Worm (Caenorhabditis elegans): ENCODE measurements around the gene F09G2.1.
A peak's percentile ranks its signal among the peaks of the same experiment; 100 is the strongest.

Gene F09G2.1

DNA sequence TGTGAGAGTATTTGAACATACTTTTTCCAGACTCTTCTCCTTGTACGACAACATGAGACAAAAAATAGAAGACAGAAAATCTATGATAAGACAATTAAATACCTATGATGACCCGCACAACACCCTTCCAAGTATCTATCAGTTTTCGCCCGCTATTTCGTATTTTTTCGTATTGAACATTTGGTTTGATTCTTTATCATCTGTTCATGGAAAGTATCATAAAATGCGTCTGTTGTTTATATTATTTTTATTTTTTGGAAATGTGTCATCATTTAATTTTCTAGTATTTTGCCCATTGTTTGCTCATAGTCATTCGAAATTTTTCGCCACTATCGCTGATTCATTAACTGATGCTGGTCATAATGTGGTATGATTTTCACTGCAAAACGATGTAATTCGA is 42.9 kb upstream of the F09G2.1 start, which contains the start of gene ugt-39:
TSS of gene ugt-39 (plus strand) at position 54 of the 400 bp plus-strand sequence.
- no peak for TF ChIP-seq nhr-27 (tag; optimal IDR thresholded peaks at IDR 0.05)
- TF ChIP-seq hmg-20 (GFP tag; IDR thresholded peaks at IDR 0.05), result no peak
- peak; percentile 14 for TF ChIP-seq unc-62 (GFP tag; optimal IDR thresholded peaks at IDR 0.05)
- TF ChIP-seq hlh-26 (GFP tag; conservative IDR thresholded peaks at IDR 0.05), result no peak
- TF ChIP-seq nhr-80 (tag; optimal IDR thresholded peaks at IDR 0.05), result peak; percentile 76
- no peak for TF ChIP-seq snpc-1.1 (tag; optimal IDR thresholded peaks at IDR 0.05; ENCODE audit: insufficient read depth)
- no peak for TF ChIP-seq ceh-58 (GFP tag; IDR thresholded peaks at IDR 0.05)
- no peak for TF ChIP-seq tbp1 (GFP tag; optimal IDR thresholded peaks at IDR 0.05)
- TF ChIP-seq zim-3 (tag; optimal IDR thresholded peaks at IDR 0.05), result no peak
- TF ChIP-seq nfyb-1 (GFP tag; IDR thresholded peaks at IDR 0.05), result no peak
- TF ChIP-seq F52B5.7 (tag; optimal IDR thresholded peaks at IDR 0.05), result no peak

DNA sequence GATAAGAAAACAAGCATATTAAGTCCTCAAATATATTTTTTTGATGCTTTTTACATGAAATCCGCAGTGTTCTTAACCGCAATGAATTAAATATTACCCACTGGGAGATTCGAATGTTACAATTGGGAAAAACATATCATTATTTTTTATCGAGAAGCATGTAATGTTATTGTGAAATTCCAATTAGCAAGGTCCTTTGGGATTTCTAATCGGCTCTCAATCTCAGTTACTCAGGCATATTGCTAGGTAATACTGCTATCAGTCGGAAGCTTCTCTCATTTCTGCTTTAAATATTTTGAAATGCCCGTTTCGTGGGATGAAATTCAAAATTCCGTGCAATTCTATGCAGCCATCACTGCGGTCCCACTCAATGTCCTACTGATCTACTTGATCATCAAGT is 40.6 kb upstream of the F09G2.1 start, which contains the start of gene str-204:
TSS of gene str-204 (plus strand) at position 301 of the 400 bp plus-strand sequence.
- no peak for TF ChIP-seq ama-1 (optimal IDR thresholded peaks at IDR 0.05)
- no peak for TF ChIP-seq ama-1 (GFP tag; optimal IDR thresholded peaks at IDR 0.05)

DNA sequence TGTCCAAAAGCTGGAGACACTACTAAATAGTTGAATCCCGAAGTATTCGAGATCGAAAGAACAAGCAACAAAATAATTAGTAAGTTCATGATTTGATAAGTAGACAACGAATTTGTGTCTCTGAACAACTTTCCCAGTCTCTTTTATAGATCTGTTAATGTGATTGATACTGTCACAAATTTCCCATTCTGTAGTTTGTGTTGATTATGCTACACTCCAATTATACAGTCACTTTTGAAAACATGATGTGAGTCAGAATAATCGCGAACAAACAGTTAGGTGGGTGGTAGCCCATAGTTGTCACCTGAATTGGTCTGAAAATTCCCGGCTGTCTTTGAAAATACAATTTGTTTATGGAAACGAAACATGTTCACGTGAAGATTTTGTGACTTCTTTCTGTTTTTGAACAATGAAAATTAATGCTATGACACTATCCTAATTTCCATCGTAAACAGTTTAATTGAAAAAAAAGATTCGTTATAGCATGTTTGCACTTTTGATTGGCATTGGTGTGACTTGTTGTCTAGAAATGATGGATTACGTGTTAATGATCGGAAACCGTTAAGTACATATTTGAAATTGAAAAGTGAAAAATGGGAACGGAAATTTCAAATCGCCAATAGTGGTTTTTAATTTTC is 36.4 kb upstream of the F09G2.1 start, which contains the start of gene ugt-41:
TSS of gene ugt-41 (minus strand) at position 119 of the 638 bp plus-strand sequence.
- TF ChIP-seq attf-6 (GFP tag; IDR thresholded peaks at IDR 0.05) (no peak), lin-40 (tag; optimal IDR thresholded peaks at IDR 0.05) (peak; percentile 18), snpc-3.4 (tag; optimal IDR thresholded peaks at IDR 0.05) (no peak), nhr-80 (tag; optimal IDR thresholded peaks at IDR 0.05) (peak; percentile 42), ZK185.1 (tag; optimal IDR thresholded peaks at IDR 0.05; ENCODE audit: poor library complexity, severe bottlenecking) (no peak), unc-62 (GFP tag; optimal IDR thresholded peaks at IDR 0.05) (peak; percentile 85)

- TF ChIP-seq unc-130 (GFP tag; optimal IDR thresholded peaks at IDR 0.05) (no peak), Y53F4B.3 (GFP tag; IDR thresholded peaks at IDR 0.05) (no peak), let-607 (tag; optimal IDR thresholded peaks at IDR 0.05) (no peak), hlh-12 (tag; optimal IDR thresholded peaks at IDR 0.05) (no peak), snpc-3.4 (tag; optimal IDR thresholded peaks at IDR 0.05) (no peak), egrh-3 (GFP tag; IDR thresholded peaks at IDR 0.05) (no peak), lir-1 (GFP tag; conservative IDR thresholded peaks at IDR 0.05) (no peak), Y67H2A.10 (GFP tag; conservative IDR thresholded peaks at IDR 0.05) (no peak), cebp-1 (GFP tag; IDR thresholded peaks at IDR 0.05) (no peak), cebp-1 (tag; optimal IDR thresholded peaks at IDR 0.05) (no peak), rpc-1 (optimal IDR thresholded peaks at IDR 0.05) (no peak), rpc-1 (tag; optimal IDR thresholded peaks at IDR 0.05) (no peak), lsl-1 (GFP tag; optimal IDR thresholded peaks at IDR 0.05) (no peak), F57C9.4 (tag; optimal IDR thresholded peaks at IDR 0.05) (no peak)
Measured at ce11 chrV:7164210-7164609, 35.8 kb upstream of the F09G2.1 start, which contains the start of gene srh-83. Gene srh-83 (plus strand): TSS chrV:7164510.

DNA sequence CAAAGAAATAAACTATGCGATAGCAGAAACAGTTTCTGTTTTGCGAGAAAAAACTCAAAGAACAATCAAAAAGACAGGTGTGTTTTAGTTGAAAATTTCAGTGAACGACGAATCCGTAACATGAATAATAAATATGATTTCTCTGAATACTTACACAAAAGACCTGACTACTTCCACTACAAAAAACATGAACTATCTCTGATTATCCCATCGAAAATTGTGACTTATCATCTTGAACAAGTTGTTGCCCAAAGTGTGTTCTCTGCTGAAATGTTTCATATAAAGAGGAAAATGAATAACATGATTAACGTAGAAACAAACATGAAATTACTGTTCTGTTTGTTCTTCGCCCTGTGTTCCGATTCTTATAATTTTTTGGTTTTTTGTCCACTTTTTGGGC is 33.3 kb upstream of the F09G2.1 start, which contains the start of gene ugt-36:
TSS of gene ugt-36 (plus strand) at position 301 of the 400 bp plus-strand sequence.
- no peak for TF ChIP-seq nhr-27 (tag; optimal IDR thresholded peaks at IDR 0.05)
- no peak for TF ChIP-seq hmg-1.2 (GFP tag; IDR thresholded peaks at IDR 0.05)
- TF ChIP-seq madf-3 (GFP tag; IDR thresholded peaks at IDR 0.05), result no peak
- TF ChIP-seq athp-1 (tag; optimal IDR thresholded peaks at IDR 0.05), result no peak
- TF ChIP-seq ztf-18 (tag; optimal IDR thresholded peaks at IDR 0.05), result no peak
- no peak for TF ChIP-seq bed-1 (GFP tag; IDR thresholded peaks at IDR 0.05)
- no peak for TF ChIP-seq F55B11.4 (tag; optimal IDR thresholded peaks at IDR 0.05; ENCODE audit: borderline replicate concordance, insufficient read depth)
- no peak for TF ChIP-seq sea-2 (GFP tag; IDR thresholded peaks at IDR 0.05)
- no peak for TF ChIP-seq ztf-28 (GFP tag; IDR thresholded peaks at IDR 0.05)
- no peak for TF ChIP-seq B0019.2 (GFP tag; conservative IDR thresholded peaks at IDR 0.05)
- TF ChIP-seq B0336.3 (GFP tag; IDR thresholded peaks at IDR 0.05), result no peak
- no peak for TF ChIP-seq madf-8 (GFP tag; conservative IDR thresholded peaks at IDR 0.05)
- no peak for TF ChIP-seq snpc-3.4 (tag; optimal IDR thresholded peaks at IDR 0.05)
- TF ChIP-seq dpl-1 (GFP tag; optimal IDR thresholded peaks at IDR 0.05), result no peak
- TF ChIP-seq tlf-1 (GFP tag; optimal IDR thresholded peaks at IDR 0.05), result no peak
